Worm (Caenorhabditis elegans) whole organism, early embryonic: ENCODE results near the gene fbxa-154.

ENCODE experiments used
- B0310.2 ChIP-seq: sonication (generic microtip); optimal IDR thresholded peaks from 2 replicates; lab custom pipeline; 2016; ENCODE audit warnings: mild to moderate bottlenecking, missing genetic modification characterization, missing compliant biosample characterization
- ama-1 ChIP-seq: fragments of 150-350 bp; optimal IDR thresholded peaks from 2 replicates; lab custom pipeline; 2014
- ets-7 ChIP-seq: sonication (generic microtip); optimal IDR thresholded peaks from 2 replicates; lab custom pipeline; 2016; ENCODE audit warnings: missing genotype, missing genetic modification characterization, missing compliant biosample characterization
- flt-1 ChIP-seq: fragments of 200-800 bp; sonication (Bioruptor generic); IDR thresholded peaks from 2 replicates; pipeline ENCODE4 v1.3.6; 2022; ENCODE audit warnings: missing genetic modification characterization, missing compliant biosample characterization
- hmbx-1 ChIP-seq: sonication (generic microtip); optimal IDR thresholded peaks from 2 replicates; lab custom pipeline; 2016; ENCODE audit warnings: mild to moderate bottlenecking, missing genetic modification characterization, missing compliant biosample characterization
- hnd-1 ChIP-seq: sonication (generic microtip); optimal IDR thresholded peaks from 2 replicates; lab custom pipeline; 2016; ENCODE audit warnings: missing genetic modification characterization, missing compliant biosample characterization
- pes-1 ChIP-seq: fragments of 200-800 bp; sonication (Bioruptor generic); IDR thresholded peaks from 2 replicates; pipeline ENCODE4 v1.3.6; 2022; ENCODE audit warnings: missing genetic modification reagents, missing genetic modification characterization, missing compliant biosample characterization
- sea-1 ChIP-seq: fragments of 200-800 bp; sonication (Bioruptor generic); conservative IDR thresholded peaks from 2 replicates; pipeline ENCODE4 v1.3.6; 2022; ENCODE audit warnings: missing genetic modification characterization, missing compliant biosample characterization
- tbx-37 ChIP-seq: fragments of 200-800 bp; sonication (Bioruptor generic); conservative IDR thresholded peaks from 2 replicates; pipeline ENCODE4 v1.3.6; 2022; ENCODE audit warnings: missing genetic modification reagents, missing genetic modification characterization, missing compliant biosample characterization

DNA sequence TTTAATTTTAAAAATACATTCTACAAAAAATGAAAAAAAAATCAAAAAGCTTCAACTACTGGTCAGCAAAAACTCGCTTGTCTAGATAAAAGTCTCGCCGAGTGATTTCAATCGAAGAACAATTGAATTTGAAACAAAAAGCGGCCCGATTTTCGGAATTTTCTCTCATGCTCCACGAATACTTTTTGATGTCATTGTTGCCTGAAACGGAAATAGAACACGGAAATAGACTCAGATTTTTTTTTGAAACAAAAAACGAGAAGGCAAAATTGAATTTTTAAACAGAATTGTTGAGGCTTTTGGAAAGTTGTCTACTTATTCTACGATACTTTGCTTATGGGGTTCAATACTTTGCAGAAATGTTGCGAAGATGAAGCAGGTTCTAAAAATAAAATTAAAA, 41.5 kb downstream of the fbxa-154 start:
- TF ChIP-seq ama-1 (lab: Kevin White, UChicago) (no peak), ets-7 (tag; lab: Kevin White, UChicago) (no peak), B0310.2 (no peak), pes-1 (GFP tag; lab: Robert Waterston, UW) (no peak), tbx-37 (GFP tag; lab: Robert Waterston, UW) (no peak), hnd-1 (tag; lab: Kevin White, UChicago) (no peak), flt-1 (GFP tag; lab: Robert Waterston, UW) (no peak), hmbx-1 (tag; lab: Kevin White, UChicago) (no peak), sea-1 (GFP tag; lab: Robert Waterston, UW) (no peak)
